Worm (Caenorhabditis elegans): ENCODE results near the gene C01G12.13.

Gene C01G12.13

ce11 chrII:14528233-14528802 lies 48.2 kb upstream of the C01G12.13 start, which contains the start of the genes F57C2.5 and spat-1 (continued):
- TF ChIP-seq Y55F3AM.14 (GFP tag; optimal IDR thresholded peaks at IDR 0.05) (no peak), ztf-4 (tag; optimal IDR thresholded peaks at IDR 0.05) (no peak), sem-4 (tag; optimal IDR thresholded peaks at IDR 0.05) (no peak)

DNA sequence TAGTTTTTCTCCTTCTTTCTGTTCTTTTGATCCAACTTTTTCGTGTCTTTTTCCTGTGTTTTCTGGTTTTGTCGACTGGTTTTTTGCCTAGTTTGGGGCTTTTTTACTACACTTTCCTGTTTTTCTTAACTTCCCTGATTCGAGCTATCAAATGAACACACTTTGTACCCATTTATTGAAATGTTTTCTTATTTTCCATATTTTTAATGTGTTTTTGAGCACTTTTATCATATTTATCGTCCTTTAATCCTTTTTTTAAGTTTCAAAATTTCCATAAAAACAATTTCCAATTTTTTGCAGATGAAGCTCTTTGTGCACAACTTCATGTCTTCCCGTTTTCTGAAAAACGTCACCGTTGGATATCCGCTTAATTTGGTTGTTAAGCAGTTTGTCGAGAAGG lies 42.5 kb upstream of the C01G12.13 start, which contains the start of gene C04H5.1:
Gene C04H5.1, plus strand, starts transcription at position 301 of the 400 bp plus-strand sequence.
- TF ChIP-seq R02D3.7 (tag; optimal IDR thresholded peaks at IDR 0.05) (no peak), ama-1 (optimal IDR thresholded peaks at IDR 0.05) (no peak), unc-62 (GFP tag; optimal IDR thresholded peaks at IDR 0.05) (no peak), mab-5 (tag; optimal IDR thresholded peaks at IDR 0.05) (no peak), Y55F3AM.14 (GFP tag; optimal IDR thresholded peaks at IDR 0.05) (no peak), ztf-4 (tag; optimal IDR thresholded peaks at IDR 0.05) (no peak), nhr-23 (tag; optimal IDR thresholded peaks at IDR 0.05) (no peak), blmp-1 (tag; optimal IDR thresholded peaks at IDR 0.05; ENCODE audit: insufficient read depth) (no peak), sma-9 (GFP tag; optimal IDR thresholded peaks at IDR 0.05) (no peak), sma-9 (tag; optimal IDR thresholded peaks at IDR 0.05) (no peak), lin-39 (tag; optimal IDR thresholded peaks at IDR 0.05) (no peak), lin-11 (tag; optimal IDR thresholded peaks at IDR 0.05) (no peak), nhr-129 (tag; optimal IDR thresholded peaks at IDR 0.05) (no peak), nhr-10 (tag; optimal IDR thresholded peaks at IDR 0.05) (no peak), dmd-4 (tag; optimal IDR thresholded peaks at IDR 0.05) (no peak), fos-1 (tag; optimal IDR thresholded peaks at IDR 0.05) (no peak), gmeb-1 (tag; optimal IDR thresholded peaks at IDR 0.05) (no peak), sma-3 (GFP tag; optimal IDR thresholded peaks at IDR 0.05) (no peak)

- TF ChIP-seq ztf-1 (GFP tag; conservative IDR thresholded peaks at IDR 0.05) (no peak), unc-62 (GFP tag; optimal IDR thresholded peaks at IDR 0.05) (no peak), sma-9 (GFP tag; optimal IDR thresholded peaks at IDR 0.05) (no peak), sma-9 (tag; optimal IDR thresholded peaks at IDR 0.05) (no peak), nhr-129 (tag; optimal IDR thresholded peaks at IDR 0.05) (no peak), nhr-6 (tag; optimal IDR thresholded peaks at IDR 0.05) (no peak), aly-2 (tag; optimal IDR thresholded peaks at IDR 0.05) (no peak), F13H6.1 (tag; optimal IDR thresholded peaks at IDR 0.05) (no peak), nhr-237 (tag; optimal IDR thresholded peaks at IDR 0.05) (no peak), crh-2 (tag; optimal IDR thresholded peaks at IDR 0.05) (no peak), nhr-21 (tag; optimal IDR thresholded peaks at IDR 0.05) (no peak), mab-5 (tag; optimal IDR thresholded peaks at IDR 0.05) (no peak)
Observed at ce11 chrII:14537728-14538127, 38.8 kb upstream of the C01G12.13 start, which contains the start of the genes clec-147 and C04H5.7. Gene clec-147 (minus strand): TSS chrII:14537828. Gene C04H5.7 (plus strand): TSS chrII:14537946.

DNA sequence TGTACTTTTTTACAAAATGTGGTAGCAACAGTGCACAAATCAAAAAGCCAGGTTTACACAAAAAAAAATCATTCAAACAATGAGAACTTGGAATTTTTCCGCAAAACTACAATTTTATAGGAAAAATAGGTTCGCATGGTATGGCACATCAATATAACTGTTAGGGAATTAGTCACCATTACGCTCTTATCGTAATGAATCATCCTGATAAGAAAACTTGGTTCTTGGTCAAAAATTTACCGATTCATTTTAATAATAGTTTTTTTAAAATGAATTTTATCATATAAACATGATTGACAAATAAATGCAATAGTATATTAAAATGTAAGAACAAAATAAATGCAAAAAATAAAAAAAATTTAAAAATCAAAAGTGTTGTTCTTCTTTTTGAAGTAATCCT lies 36.0 kb upstream of the C01G12.13 start:
- TF ChIP-seq nhr-129 (tag; optimal IDR thresholded peaks at IDR 0.05), result no peak
- TF ChIP-seq fos-1 (tag; optimal IDR thresholded peaks at IDR 0.05), result peak; percentile 84
- TF ChIP-seq ceh-82 (tag; optimal IDR thresholded peaks at IDR 0.05), result no peak

ce11 chrII:14548691-14549090 lies 27.8 kb upstream of the C01G12.13 start, which contains the start of gene gcy-29:
Gene gcy-29 (minus strand): TSS chrII:14548791.
- TF ChIP-seq nhr-129 (tag; optimal IDR thresholded peaks at IDR 0.05) (no peak), unc-55 (GFP tag; optimal IDR thresholded peaks at IDR 0.05) (no peak), sem-4 (tag; optimal IDR thresholded peaks at IDR 0.05) (no peak), gmeb-1 (tag; optimal IDR thresholded peaks at IDR 0.05) (no peak), unc-39 (tag; optimal IDR thresholded peaks at IDR 0.05) (no peak), crh-2 (tag; optimal IDR thresholded peaks at IDR 0.05) (no peak), ztf-1 (GFP tag; conservative IDR thresholded peaks at IDR 0.05) (no peak), skn-1 (tag; optimal IDR thresholded peaks at IDR 0.05) (no peak), nhr-10 (tag; optimal IDR thresholded peaks at IDR 0.05) (no peak), nhr-12 (tag; optimal IDR thresholded peaks at IDR 0.05) (no peak), elt-3 (tag; optimal IDR thresholded peaks at IDR 0.05) (no peak)

- TF ChIP-seq zag-1 (tag; optimal IDR thresholded peaks at IDR 0.05), result no peak
- no peak for TF ChIP-seq snpc-4 (tag; optimal IDR thresholded peaks at IDR 0.05)
- no peak for TF ChIP-seq nhr-237 (tag; optimal IDR thresholded peaks at IDR 0.05)
- no peak for TF ChIP-seq unc-55 (GFP tag; optimal IDR thresholded peaks at IDR 0.05)
- TF ChIP-seq lin-13 (GFP tag; optimal IDR thresholded peaks at IDR 0.05), result no peak
- TF ChIP-seq lin-11 (tag; optimal IDR thresholded peaks at IDR 0.05), result no peak
- no peak for TF ChIP-seq lsy-2 (tag; optimal IDR thresholded peaks at IDR 0.05)
- TF ChIP-seq egl-27 (tag; optimal IDR thresholded peaks at IDR 0.05), result no peak
- TF ChIP-seq alr-1 (tag; optimal IDR thresholded peaks at IDR 0.05), result no peak
- no peak for TF ChIP-seq ztf-4 (tag; optimal IDR thresholded peaks at IDR 0.05)
- TF ChIP-seq fos-1 (tag; optimal IDR thresholded peaks at IDR 0.05), result no peak
- TF ChIP-seq crh-2 (tag; optimal IDR thresholded peaks at IDR 0.05), result no peak
- TF ChIP-seq lin-39 (tag; optimal IDR thresholded peaks at IDR 0.05), result no peak
- no peak for TF ChIP-seq mdl-1 (tag; optimal IDR thresholded peaks at IDR 0.05)
- TF ChIP-seq unc-62 (GFP tag; optimal IDR thresholded peaks at IDR 0.05), result no peak
- TF ChIP-seq sma-3 (GFP tag; optimal IDR thresholded peaks at IDR 0.05), result no peak
Observed at ce11 chrII:14550613-14551012, 25.9 kb upstream of the C01G12.13 start, which contains the start of gene nlp-41. Gene nlp-41 (plus strand): TSS chrII:14550913.

Measured in whole organism, L2 larva.